Fruit fly (Drosophila melanogaster): ENCODE data around the gene CG44838.

dm6 chr3L:9423757-9424527, 36.9 kb upstream of the CG44838 start:
- TF ChIP-seq rn (GFP tag; IDR thresholded peaks at IDR 0.05) (no peak), CG13204 (GFP tag; optimal IDR thresholded peaks at IDR 0.05) (no peak), EcR (GFP tag; optimal IDR thresholded peaks at IDR 0.05) (no peak), CG14655 (GFP tag; optimal IDR thresholded peaks at IDR 0.05) (no peak), CG17806 (tag; optimal IDR thresholded peaks at IDR 0.05) (no peak), Pif1B (GFP tag; optimal IDR thresholded peaks at IDR 0.05) (no peak)
